Fruit fly (Drosophila melanogaster): ENCODE results near the gene CG43155.

DNA sequence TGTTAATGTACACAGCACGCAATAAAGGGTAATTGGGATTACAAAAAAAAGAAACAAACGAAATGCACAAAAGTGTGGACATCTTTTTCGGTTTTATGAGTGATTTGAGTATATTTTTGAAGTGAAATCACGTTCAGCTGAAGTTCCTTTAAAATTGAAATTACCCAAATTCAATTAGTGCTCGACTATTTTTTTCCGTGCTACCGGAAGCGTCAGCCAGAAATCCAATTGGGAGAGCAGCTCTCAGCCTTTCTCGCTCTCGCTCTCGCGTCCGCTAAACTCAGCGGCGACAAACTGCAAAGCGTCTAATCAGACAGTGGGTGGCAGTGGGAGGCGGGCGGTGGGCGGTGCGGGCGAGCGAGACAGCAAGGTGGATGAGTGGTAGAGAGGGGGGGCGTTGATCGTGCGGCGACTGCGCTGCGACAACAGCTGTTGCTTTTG is 36.3 kb upstream of the CG43155 start:
- TF ChIP-seq psq (optimal IDR thresholded peaks at IDR 0.05) (no peak), h (optimal IDR thresholded peaks at IDR 0.05) (no peak), ttk (optimal IDR thresholded peaks at IDR 0.05) (no peak), insv (optimal IDR thresholded peaks at IDR 0.05) (no peak), Sin3A (optimal IDR thresholded peaks at IDR 0.05) (no peak), Myc (optimal IDR thresholded peaks at IDR 0.05) (no peak)
